Worm (Caenorhabditis elegans) whole organism, early embryonic: Measurements from ENCODE around the gene str-227.

Experiments used
- ama-1 ChIP-seq: fragments of 150-350 bp; optimal IDR thresholded peaks from 2 replicates; lab custom pipeline; 2014
- hmbx-1 ChIP-seq: sonication (generic microtip); optimal IDR thresholded peaks from 2 replicates; lab custom pipeline; 2016; ENCODE audit warnings: mild to moderate bottlenecking, missing genetic modification characterization, missing compliant biosample characterization

ce11 chrV:3526882-3527281 lies 8.9 kb downstream of the str-227 start, which contains the start of gene str-260:
- TF ChIP-seq hmbx-1 (no peak), ama-1 (lab: Kevin White, UChicago) (no peak)
